Worm (Caenorhabditis elegans): Measurements from ENCODE around the gene T28H10.2.

The T28H10.2 gene

ce11 chrV:12552671-12553212, 40.0 kb upstream of the T28H10.2 start, which contains the start of gene F45D3.4:
F45D3.4 (minus strand) TSS chrV:12553191.
- no peak for TF ChIP-seq unc-120 (tag; optimal IDR thresholded peaks at IDR 0.05; ENCODE audit: poor library complexity, severe bottlenecking)
- no peak for TF ChIP-seq mep-1 (tag; optimal IDR thresholded peaks at IDR 0.05)
- no peak for TF ChIP-seq pha-4 (tag; optimal IDR thresholded peaks at IDR 0.05)
- no peak for TF ChIP-seq lin-32 (GFP tag; optimal IDR thresholded peaks at IDR 0.05)
- TF ChIP-seq cnd-1 (tag; optimal IDR thresholded peaks at IDR 0.05), result no peak
- TF ChIP-seq ztf-11 (tag; optimal IDR thresholded peaks at IDR 0.05), result no peak
- TF ChIP-seq ceh-43 (GFP tag; optimal IDR thresholded peaks at IDR 0.05), result no peak
- no peak for TF ChIP-seq nhr-12 (tag; optimal IDR thresholded peaks at IDR 0.05)
- no peak for TF ChIP-seq elt-1 (tag; optimal IDR thresholded peaks at IDR 0.05; ENCODE audit: borderline replicate concordance, insufficient read depth)
- TF ChIP-seq ces-1 (GFP tag; optimal IDR thresholded peaks at IDR 0.05), result no peak
- no peak for TF ChIP-seq ham-2 (GFP tag; optimal IDR thresholded peaks at IDR 0.05)
- no peak for TF ChIP-seq M03D4.4 (tag; optimal IDR thresholded peaks at IDR 0.05)
- no peak for TF ChIP-seq sptf-1 (tag; optimal IDR thresholded peaks at IDR 0.05)
- no peak for TF ChIP-seq mab-5 (tag; optimal IDR thresholded peaks at IDR 0.05)
- no peak for TF ChIP-seq nhr-76 (tag; optimal IDR thresholded peaks at IDR 0.05)
- no peak for TF ChIP-seq unc-39 (tag; optimal IDR thresholded peaks at IDR 0.05)
- TF ChIP-seq mls-2 (tag; optimal IDR thresholded peaks at IDR 0.05), result no peak

- TF ChIP-seq lin-32 (GFP tag; optimal IDR thresholded peaks at IDR 0.05) (no peak), M03D4.4 (tag; optimal IDR thresholded peaks at IDR 0.05) (no peak), nhr-2 (tag; optimal IDR thresholded peaks at IDR 0.05) (no peak), sem-2 (GFP tag; optimal IDR thresholded peaks at IDR 0.05) (no peak), ces-1 (GFP tag; optimal IDR thresholded peaks at IDR 0.05) (no peak), mab-5 (tag; optimal IDR thresholded peaks at IDR 0.05) (no peak), zip-8 (tag; optimal IDR thresholded peaks at IDR 0.05) (no peak), sptf-1 (tag; optimal IDR thresholded peaks at IDR 0.05) (no peak), ceh-39 (tag; optimal IDR thresholded peaks at IDR 0.05) (no peak), elt-1 (tag; optimal IDR thresholded peaks at IDR 0.05; ENCODE audit: borderline replicate concordance, insufficient read depth) (no peak), unc-39 (tag; optimal IDR thresholded peaks at IDR 0.05) (no peak), ceh-83 (GFP tag; optimal IDR thresholded peaks at IDR 0.05) (no peak), nhr-28 (tag; optimal IDR thresholded peaks at IDR 0.05) (no peak), lsy-2 (tag; optimal IDR thresholded peaks at IDR 0.05) (no peak), elt-3 (tag; optimal IDR thresholded peaks at IDR 0.05) (no peak), pha-4 (tag; optimal IDR thresholded peaks at IDR 0.05) (no peak), bed-3 (GFP tag; optimal IDR thresholded peaks at IDR 0.05) (no peak), nhr-12 (tag; optimal IDR thresholded peaks at IDR 0.05) (no peak), blmp-1 (tag; optimal IDR thresholded peaks at IDR 0.05) (no peak)
Measured at ce11 chrV:12551638-12552478, 39.1 kb upstream of the T28H10.2 start.

DNA sequence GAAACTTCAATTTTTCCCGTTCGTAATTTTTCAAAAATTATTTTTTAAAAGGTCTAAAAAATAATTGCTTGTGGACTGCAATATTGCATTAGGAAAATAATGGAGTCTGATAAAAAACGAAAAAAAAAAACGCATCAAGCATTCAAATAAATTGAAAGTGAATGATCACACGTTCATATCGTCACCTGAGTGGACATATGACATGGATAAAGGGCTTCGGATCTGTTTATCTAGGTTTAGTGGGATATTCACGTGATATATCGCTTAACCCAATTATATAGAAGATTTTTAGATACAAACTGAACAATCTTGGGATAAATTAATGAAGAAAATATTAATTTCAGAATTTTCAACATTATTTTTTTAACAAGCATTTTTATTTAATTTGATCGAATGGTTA, 38.0 kb upstream of the T28H10.2 start:
- TF ChIP-seq sem-2 (GFP tag; optimal IDR thresholded peaks at IDR 0.05), result no peak
- TF ChIP-seq lin-32 (GFP tag; optimal IDR thresholded peaks at IDR 0.05), result no peak
- TF ChIP-seq ces-1 (GFP tag; optimal IDR thresholded peaks at IDR 0.05), result no peak
- TF ChIP-seq M03D4.4 (tag; optimal IDR thresholded peaks at IDR 0.05), result no peak
- no peak for TF ChIP-seq nhr-12 (tag; optimal IDR thresholded peaks at IDR 0.05)
- TF ChIP-seq unc-62 (GFP tag; optimal IDR thresholded peaks at IDR 0.05), result no peak
- no peak for TF ChIP-seq sptf-1 (tag; optimal IDR thresholded peaks at IDR 0.05)
- TF ChIP-seq lsy-2 (tag; optimal IDR thresholded peaks at IDR 0.05), result no peak
- no peak for TF ChIP-seq lin-13 (tag; optimal IDR thresholded peaks at IDR 0.05)
- no peak for TF ChIP-seq ham-2 (GFP tag; optimal IDR thresholded peaks at IDR 0.05)
- TF ChIP-seq hlh-1 (tag; optimal IDR thresholded peaks at IDR 0.05), result no peak
- no peak for TF ChIP-seq elt-3 (tag; optimal IDR thresholded peaks at IDR 0.05)
- TF ChIP-seq ceh-43 (GFP tag; optimal IDR thresholded peaks at IDR 0.05), result no peak
- TF ChIP-seq pha-4 (tag; optimal IDR thresholded peaks at IDR 0.05), result no peak
- TF ChIP-seq drap-1 (GFP tag; optimal IDR thresholded peaks at IDR 0.05), result no peak
- no peak for TF ChIP-seq elt-1 (tag; optimal IDR thresholded peaks at IDR 0.05; ENCODE audit: borderline replicate concordance, insufficient read depth)
- TF ChIP-seq nhr-2 (tag; optimal IDR thresholded peaks at IDR 0.05), result no peak

DNA sequence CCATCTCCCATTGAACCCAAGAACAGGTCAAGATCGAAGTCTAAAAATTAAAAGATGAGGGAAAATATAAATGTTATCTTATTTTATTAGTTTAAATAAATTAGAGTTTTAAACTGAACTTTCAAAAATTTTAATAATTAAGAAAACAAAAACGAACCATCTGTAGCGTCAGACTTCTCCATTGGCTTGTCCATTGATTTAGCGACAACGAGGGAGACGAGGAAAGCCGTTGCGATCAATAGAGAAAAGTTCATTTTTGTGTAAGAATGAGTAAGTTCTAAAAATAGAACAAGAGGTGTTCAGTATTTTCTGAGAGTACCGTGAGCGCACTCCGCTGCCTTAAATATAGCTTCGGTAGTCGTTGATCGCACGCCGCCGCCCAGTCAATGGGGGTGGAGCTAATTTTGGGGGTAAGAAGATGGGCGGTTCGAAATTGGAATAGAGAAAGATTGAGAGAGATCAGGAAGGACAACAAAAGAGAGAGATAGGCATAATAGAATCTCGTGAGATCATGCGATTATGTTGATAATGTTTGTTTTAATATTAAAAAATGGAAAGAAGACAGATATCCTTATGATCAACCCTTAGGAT, 37.4 kb upstream of the T28H10.2 start, which contains the start of gene F45D3.3:
Gene F45D3.3 (minus strand): TSS at position 350 of the 591 bp plus-strand sequence.
- TF ChIP-seq unc-62 (GFP tag; optimal IDR thresholded peaks at IDR 0.05) (no peak), drap-1 (GFP tag; optimal IDR thresholded peaks at IDR 0.05) (no peak), M03D4.4 (tag; optimal IDR thresholded peaks at IDR 0.05) (no peak), cnd-1 (tag; optimal IDR thresholded peaks at IDR 0.05) (no peak), elt-3 (tag; optimal IDR thresholded peaks at IDR 0.05) (no peak), ceh-39 (tag; optimal IDR thresholded peaks at IDR 0.05) (no peak), ceh-83 (GFP tag; optimal IDR thresholded peaks at IDR 0.05) (no peak), hlh-1 (tag; optimal IDR thresholded peaks at IDR 0.05) (no peak), ztf-11 (tag; optimal IDR thresholded peaks at IDR 0.05) (no peak), nhr-237 (tag; optimal IDR thresholded peaks at IDR 0.05) (no peak), sem-2 (GFP tag; optimal IDR thresholded peaks at IDR 0.05) (no peak), lin-13 (tag; optimal IDR thresholded peaks at IDR 0.05) (no peak), sptf-1 (tag; optimal IDR thresholded peaks at IDR 0.05) (no peak), nhr-2 (tag; optimal IDR thresholded peaks at IDR 0.05) (no peak), lin-32 (GFP tag; optimal IDR thresholded peaks at IDR 0.05) (no peak), nhr-28 (tag; optimal IDR thresholded peaks at IDR 0.05) (no peak), zip-8 (tag; optimal IDR thresholded peaks at IDR 0.05) (no peak), flh-1 (GFP tag; optimal IDR thresholded peaks at IDR 0.05) (no peak), snpc-4 (tag; optimal IDR thresholded peaks at IDR 0.05) (no peak)

Data from whole organism, mixed stage, embryonic.